Fruit fly (Drosophila melanogaster) whole organism, prepupa: Measurements from ENCODE around the gene Tsp29Fa.

Experiments
- Blimp-1 ChIP-seq: fragments of 200-800 bp; sonication (Bioruptor generic); optimal IDR thresholded peaks from 3 replicates; lab custom pipeline; 2017; ENCODE audit warnings: missing biosample characterization, missing genetic modification characterization, mild to moderate bottlenecking, moderate library complexity, missing genetic modification reagents
- CG11294 ChIP-seq: fragments of 200-800 bp; sonication (Bioruptor generic); IDR thresholded peaks from 2 replicates; pipeline ENCODE4 v1.3.6; 2022; ENCODE audit warnings: missing biosample characterization, missing genetic modification characterization
- CG11762 ChIP-seq: fragments of 200-800 bp; sonication (Bioruptor generic); optimal IDR thresholded peaks from 3 replicates; lab custom pipeline; 2016; ENCODE audit warnings: missing biosample characterization, missing genetic modification characterization; ENCODE audit not compliant: insufficient read depth
- CG11902 ChIP-seq: fragments of 200-800 bp; sonication (Bioruptor generic); optimal IDR thresholded peaks from 3 replicates; lab custom pipeline; 2016; ENCODE audit warnings: missing biosample characterization, missing genetic modification characterization
- CG15336 ChIP-seq: fragments of 200-800 bp; sonication (Bioruptor generic); IDR thresholded peaks from 2 replicates; pipeline ENCODE4 v1.3.6; 2022; ENCODE audit warnings: missing biosample characterization, missing genetic modification characterization
- CG1621 ChIP-seq: fragments of 200-800 bp; sonication (Bioruptor generic); optimal IDR thresholded peaks from 3 replicates; lab custom pipeline; 2018; ENCODE audit warnings: missing biosample characterization, mild to moderate bottlenecking, missing genetic modification characterization
- CG16779 ChIP-seq: fragments of 200-800 bp; sonication (Bioruptor generic); optimal IDR thresholded peaks from 3 replicates; lab custom pipeline; 2017; ENCODE audit warnings: missing biosample characterization, mild to moderate bottlenecking, missing genetic modification characterization
- CG32006 ChIP-seq: fragments of 200-800 bp; sonication (Bioruptor generic); optimal IDR thresholded peaks from 3 replicates; lab custom pipeline; 2017; ENCODE audit warnings: missing biosample characterization, mild to moderate bottlenecking, missing genetic modification characterization
- CG6163 ChIP-seq: fragments of 200-800 bp; sonication (Bioruptor generic); IDR thresholded peaks from 3 replicates; pipeline ENCODE4 v1.3.6; 2022; ENCODE audit warnings: missing biosample characterization, missing genetic modification characterization
- CG6276 ChIP-seq: fragments of 200-800 bp; sonication (Bioruptor generic); optimal IDR thresholded peaks from 2 replicates; lab custom pipeline; 2017; ENCODE audit warnings: missing biosample characterization, mild to moderate bottlenecking, missing genetic modification characterization
- CG6792 ChIP-seq: fragments of 200-800 bp; sonication (Bioruptor generic); optimal IDR thresholded peaks from 3 replicates; lab custom pipeline; 2016; ENCODE audit warnings: missing biosample characterization, missing genetic modification characterization
- CG6808 ChIP-seq: fragments of 200-800 bp; sonication (Bioruptor generic); optimal IDR thresholded peaks from 3 replicates; lab custom pipeline; 2017; ENCODE audit warnings: missing biosample characterization, missing genetic modification characterization, mild to moderate bottlenecking, moderate library complexity, missing genetic modification reagents
- CG7368 ChIP-seq: fragments of 200-800 bp; sonication (Bioruptor generic); optimal IDR thresholded peaks from 3 replicates; lab custom pipeline; 2016; ENCODE audit warnings: missing biosample characterization, missing genetic modification characterization
- CG8119 ChIP-seq: fragments of 200-800 bp; sonication (Bioruptor generic); IDR thresholded peaks from 3 replicates; pipeline ENCODE4 v1.3.6; 2022; ENCODE audit warnings: missing biosample characterization, missing genetic modification characterization
- CG8632 ChIP-seq: fragments of 200-800 bp; sonication (Bioruptor generic); optimal IDR thresholded peaks from 3 replicates; lab custom pipeline; 2016; ENCODE audit warnings: missing biosample characterization, missing genetic modification characterization
- CG9139 ChIP-seq: fragments of 200-800 bp; sonication (Bioruptor generic); optimal IDR thresholded peaks from 3 replicates; lab custom pipeline; 2017; ENCODE audit warnings: missing biosample characterization, mild to moderate bottlenecking, missing genetic modification characterization
- Ets21C ChIP-seq: fragments of 200-800 bp; sonication (Bioruptor generic); optimal IDR thresholded peaks from 3 replicates; lab custom pipeline; 2016; ENCODE audit warnings: missing biosample characterization, missing genetic modification characterization
- Ets96B ChIP-seq: fragments of 200-800 bp; optimal IDR thresholded peaks from 2 replicates; lab custom pipeline; 2019; ENCODE audit warnings: missing biosample characterization, mild to moderate bottlenecking, missing genetic modification characterization, moderate library complexity
- Hr39 ChIP-seq: fragments of 200-800 bp; sonication (Bioruptor generic); optimal IDR thresholded peaks from 2 replicates; lab custom pipeline; 2016; ENCODE audit warnings: missing biosample characterization, missing genetic modification characterization
- Hr4 ChIP-seq: fragments of 200-800 bp; sonication (Bioruptor generic); optimal IDR thresholded peaks from 3 replicates; lab custom pipeline; 2016; ENCODE audit warnings: missing biosample characterization, missing genetic modification characterization
- Lpt ChIP-seq: fragments of 200-800 bp; sonication (Bioruptor generic); optimal IDR thresholded peaks from 3 replicates; lab custom pipeline; 2016; ENCODE audit warnings: missing biosample characterization, missing genetic modification characterization
- Met ChIP-seq: fragments of 200-800 bp; sonication (Bioruptor generic); optimal IDR thresholded peaks from 3 replicates; lab custom pipeline; 2016; ENCODE audit warnings: missing biosample characterization, missing genetic modification characterization
- OdsH ChIP-seq: fragments of 200-800 bp; sonication (Bioruptor generic); optimal IDR thresholded peaks from 3 replicates; lab custom pipeline; 2016; ENCODE audit warnings: missing biosample characterization, missing genetic modification characterization
- Smox ChIP-seq: fragments of 200-800 bp; sonication (Bioruptor generic); optimal IDR thresholded peaks from 3 replicates; lab custom pipeline; 2016; ENCODE audit warnings: missing biosample characterization, missing genetic modification characterization
- Sox102F ChIP-seq: fragments of 200-800 bp; sonication (Bioruptor generic); optimal IDR thresholded peaks from 2 replicates; lab custom pipeline; 2016; ENCODE audit warnings: missing biosample characterization, mild to moderate bottlenecking, missing genetic modification characterization
- Sox15 ChIP-seq: fragments of 200-800 bp; sonication (Bioruptor generic); optimal IDR thresholded peaks from 3 replicates; lab custom pipeline; 2016; ENCODE audit warnings: missing biosample characterization, missing genetic modification characterization
- achi ChIP-seq: fragments of 200-800 bp; sonication (Bioruptor generic); optimal IDR thresholded peaks from 3 replicates; lab custom pipeline; 2016; ENCODE audit warnings: missing biosample characterization, missing genetic modification characterization
- acj6 ChIP-seq: fragments of 200-800 bp; sonication (Bioruptor generic); optimal IDR thresholded peaks from 3 replicates; lab custom pipeline; 2016; ENCODE audit warnings: missing biosample characterization, missing genetic modification characterization
- dsx ChIP-seq: fragments of 200-800 bp; optimal IDR thresholded peaks from 3 replicates; lab custom pipeline; 2019; ENCODE audit warnings: missing biosample characterization, mild to moderate bottlenecking, missing genetic modification characterization, moderate library complexity; ENCODE audit not compliant: poor library complexity, severe bottlenecking
- eg ChIP-seq: fragments of 200-800 bp; sonication (Bioruptor generic); IDR thresholded peaks from 3 replicates; pipeline ENCODE4 v1.3.6; 2022; ENCODE audit warnings: missing biosample characterization, missing genetic modification characterization
- fd59A ChIP-seq: fragments of 200-800 bp; sonication (Bioruptor generic); optimal IDR thresholded peaks from 2 replicates; lab custom pipeline; 2017; ENCODE audit warnings: missing biosample characterization, mild to moderate bottlenecking, missing genetic modification characterization, missing genetic modification reagents
- fkh ChIP-seq: fragments of 200-800 bp; sonication (Bioruptor generic); optimal IDR thresholded peaks from 3 replicates; lab custom pipeline; 2017; ENCODE audit warnings: missing biosample characterization, mild to moderate bottlenecking, missing genetic modification characterization, moderate library complexity
- lz ChIP-seq: fragments of 200-800 bp; sonication (Bioruptor generic); optimal IDR thresholded peaks from 3 replicates; lab custom pipeline; 2016; ENCODE audit warnings: missing biosample characterization, missing genetic modification characterization
- net ChIP-seq: fragments of 200-800 bp; sonication (Bioruptor generic); optimal IDR thresholded peaks from 3 replicates; lab custom pipeline; 2016; ENCODE audit warnings: missing biosample characterization, missing genetic modification characterization
- pdm3 ChIP-seq: fragments of 200-800 bp; sonication (Bioruptor generic); optimal IDR thresholded peaks from 3 replicates; lab custom pipeline; 2016; ENCODE audit warnings: missing biosample characterization, missing genetic modification characterization
- salr ChIP-seq, 2 experiments: fragments of 200-800 bp; sonication (Bioruptor generic); optimal IDR thresholded peaks; 3 replicates each; lab custom pipeline; 2016 to 2018; ENCODE audit warnings: missing biosample characterization in 2 of 2, missing genetic modification characterization in 2 of 2, mild to moderate bottlenecking in 1 of 2
- spab ChIP-seq: fragments of 200-800 bp; sonication (Bioruptor generic); optimal IDR thresholded peaks from 2 replicates; lab custom pipeline; 2017; ENCODE audit warnings: missing biosample characterization, mild to moderate bottlenecking, missing genetic modification characterization, missing genetic modification reagents
- topi ChIP-seq: fragments of 200-800 bp; sonication (Bioruptor generic); optimal IDR thresholded peaks from 3 replicates; lab custom pipeline; 2016; ENCODE audit warnings: missing biosample characterization, missing genetic modification characterization

Tsp29Fa gene

dm6 chr2L:8933710-8934242 is at the start of gene Tsp29Fa:
Gene Tsp29Fa (plus strand): TSS chr2L:8933962.
- TF ChIP-seq Ets96B (tag; lab: Kevin White, UChicago) (no peak), net (no peak), CG32006 (no peak), Blimp-1 (GFP tag; lab: Kevin White, UChicago) (no peak), Met (GFP tag; lab: Kevin White, UChicago) (no peak), CG6276 (no peak), CG11294 (GFP tag; lab: Robert Waterston, UW) (no peak), dsx (GFP tag; lab: Kevin White, UChicago) (no peak), salr (GFP tag; optimal IDR thresholded peaks at IDR 0.05; lab: Kevin White, UChicago) (no peak), lz (GFP tag; lab: Kevin White, UChicago) (no peak), spab (GFP tag; lab: Kevin White, UChicago) (no peak), CG8119 (no peak), CG11902 (GFP tag; lab: Kevin White, UChicago) (no peak), CG16779 (no peak), fd59A (GFP tag; lab: Kevin White, UChicago) (no peak), CG7368 (GFP tag; lab: Kevin White, UChicago) (no peak), topi (GFP tag; lab: Kevin White, UChicago) (no peak)

- TF ChIP-seq Sox15 (GFP tag; lab: Kevin White, UChicago) (no peak), CG9139 (no peak), OdsH (GFP tag; lab: Kevin White, UChicago) (no peak), CG11762 (GFP tag; lab: Kevin White, UChicago) (no peak), CG8632 (GFP tag; lab: Kevin White, UChicago) (no peak), fd59A (GFP tag; lab: Kevin White, UChicago) (no peak), Smox (GFP tag; lab: Kevin White, UChicago) (no peak), Ets21C (no peak), Lpt (GFP tag; lab: Kevin White, UChicago) (no peak), Hr4 (GFP tag; lab: Kevin White, UChicago) (no peak), CG6808 (GFP tag; lab: Kevin White, UChicago) (no peak), fkh (GFP tag; lab: Kevin White, UChicago) (no peak), CG15336 (no peak), CG6792 (GFP tag; lab: Kevin White, UChicago) (no peak), CG6276 (no peak), CG16779 (no peak), Ets96B (tag; lab: Kevin White, UChicago) (no peak), CG1621 (tag; lab: Kevin White, UChicago) (no peak)
Measured at dm6 chr2L:8884102-8884501, 49.7 kb upstream of the Tsp29Fa start.

- TF ChIP-seq CG11294 (GFP tag; lab: Robert Waterston, UW): no peak
- no peak for TF ChIP-seq CG32006
- no peak for TF ChIP-seq CG11902 (GFP tag; lab: Kevin White, UChicago)
- TF ChIP-seq CG6163: no peak
- no peak for TF ChIP-seq CG1621 (tag; lab: Kevin White, UChicago)
- TF ChIP-seq dsx (GFP tag; lab: Kevin White, UChicago): no peak
- no peak for TF ChIP-seq acj6
- TF ChIP-seq OdsH (GFP tag; lab: Kevin White, UChicago): no peak
- no peak for TF ChIP-seq Hr39
- TF ChIP-seq pdm3 (GFP tag; lab: Kevin White, UChicago): no peak
- TF ChIP-seq fkh (GFP tag; lab: Kevin White, UChicago): no peak
- no peak for TF ChIP-seq Sox102F
- no peak for TF ChIP-seq CG11762 (GFP tag; lab: Kevin White, UChicago)
- no peak for TF ChIP-seq Ets96B (tag; lab: Kevin White, UChicago)
- no peak for TF ChIP-seq CG15336
- no peak for TF ChIP-seq eg (GFP tag; lab: Robert Waterston, UW)
- TF ChIP-seq achi (GFP tag; lab: Kevin White, UChicago): no peak
- TF ChIP-seq Met (GFP tag; lab: Kevin White, UChicago): no peak
Measured at dm6 chr2L:8888210-8888609, 45.6 kb upstream of the Tsp29Fa start.
